Fruit fly (Drosophila melanogaster) whole organism, embryonic: ENCODE measurements around the gene CG13924.

Experiments
- ATbp ChIP-seq: fragments of 200-800 bp; sonication (Bioruptor generic); optimal IDR thresholded peaks from 2 replicates; lab custom pipeline; 2017; ENCODE audit warnings: missing biosample characterization, mild to moderate bottlenecking, missing genetic modification characterization, missing genetic modification reagents
- BtbVII ChIP-seq: fragments of 200-800 bp; sonication (Bioruptor generic); optimal IDR thresholded peaks from 3 replicates; lab custom pipeline; 2017; ENCODE audit warnings: missing biosample characterization, mild to moderate bottlenecking, missing genetic modification characterization
- Bteb2 ChIP-seq: fragments of 200-800 bp; sonication (Bioruptor generic); optimal IDR thresholded peaks from 2 replicates; lab custom pipeline; 2016; ENCODE audit warnings: missing biosample characterization, missing genetic modification characterization
- CG10209 ChIP-seq: fragments of 200-800 bp; sonication (Bioruptor generic); optimal IDR thresholded peaks from 3 replicates; lab custom pipeline; 2017; ENCODE audit warnings: missing biosample characterization, mild to moderate bottlenecking, missing genetic modification characterization, missing genetic modification reagents
- CG10267 ChIP-seq: fragments of 200-800 bp; sonication (Bioruptor generic); optimal IDR thresholded peaks from 2 replicates; lab custom pipeline; 2018; ENCODE audit warnings: missing biosample characterization, mild to moderate bottlenecking, missing genetic modification characterization, moderate library complexity
- CG10321 ChIP-seq: fragments of 200-800 bp; sonication (Bioruptor generic); IDR thresholded peaks from 2 replicates; pipeline ENCODE4 v1.3.6; 2022; ENCODE audit warnings: missing biosample characterization, missing genetic modification characterization
- CG10654 ChIP-seq: fragments of 200-800 bp; sonication (Bioruptor generic); optimal IDR thresholded peaks from 2 replicates; lab custom pipeline; 2016; ENCODE audit warnings: missing biosample characterization, missing genetic modification characterization
- CG11085 ChIP-seq: fragments of 200-800 bp; sonication (Bioruptor generic); IDR thresholded peaks from 2 replicates; pipeline ENCODE4 v1.3.6; 2022; ENCODE audit warnings: missing biosample characterization, missing genetic modification characterization
- CG12071 ChIP-seq: fragments of 200-800 bp; sonication (Bioruptor generic); optimal IDR thresholded peaks from 3 replicates; lab custom pipeline; 2018; ENCODE audit warnings: missing biosample characterization, mild to moderate bottlenecking, missing genetic modification characterization
- CG14860 ChIP-seq: fragments of 200-800 bp; sonication (Bioruptor generic); IDR thresholded peaks from 3 replicates; pipeline ENCODE4 v1.3.6; 2022; ENCODE audit warnings: missing biosample characterization, missing genetic modification characterization; ENCODE audit not compliant: partially characterized antibody
- CG15011 ChIP-seq: fragments of 200-800 bp; sonication (Bioruptor generic); optimal IDR thresholded peaks from 3 replicates; lab custom pipeline; 2018; ENCODE audit warnings: missing biosample characterization, mild to moderate bottlenecking, missing genetic modification characterization
- CG15696 ChIP-seq: fragments of 200-800 bp; sonication (Bioruptor generic); optimal IDR thresholded peaks from 2 replicates; lab custom pipeline; 2019; ENCODE audit warnings: missing biosample characterization, mild to moderate bottlenecking, missing genetic modification characterization, moderate library complexity
- CG1602 ChIP-seq: fragments of 200-800 bp; sonication (Bioruptor generic); optimal IDR thresholded peaks from 3 replicates; lab custom pipeline; 2016; ENCODE audit warnings: missing biosample characterization, missing genetic modification characterization
- CG16779 ChIP-seq: fragments of 200-800 bp; sonication (Bioruptor generic); IDR thresholded peaks from 2 replicates; pipeline ENCODE4 v1.3.6; 2022; ENCODE audit warnings: missing biosample characterization, missing genetic modification characterization
- CG16815 ChIP-seq: fragments of 200-800 bp; sonication (Bioruptor generic); optimal IDR thresholded peaks from 3 replicates; lab custom pipeline; 2017; ENCODE audit warnings: missing biosample characterization, mild to moderate bottlenecking, missing genetic modification characterization
- CG17612 ChIP-seq: fragments of 200-800 bp; sonication (Bioruptor generic); IDR thresholded peaks from 2 replicates; pipeline ENCODE4 v1.3.6; 2022; ENCODE audit warnings: missing biosample characterization, missing genetic modification characterization
- CG4404 ChIP-seq: fragments of 200-800 bp; sonication (Bioruptor generic); IDR thresholded peaks from 2 replicates; pipeline ENCODE4 v1.3.6; 2022; ENCODE audit warnings: missing biosample characterization, missing genetic modification characterization
- CG7271 ChIP-seq: fragments of 200-800 bp; sonication (Bioruptor generic); optimal IDR thresholded peaks from 2 replicates; lab custom pipeline; 2018; ENCODE audit warnings: missing biosample characterization, mild to moderate bottlenecking, missing genetic modification characterization, moderate library complexity
- CG8765 ChIP-seq: fragments of 200-800 bp; sonication (Bioruptor generic); IDR thresholded peaks from 2 replicates; pipeline ENCODE4 v1.3.6; 2022; ENCODE audit warnings: missing biosample characterization, missing genetic modification characterization
- CG9932 ChIP-seq: fragments of 200-800 bp; sonication (Bioruptor generic); IDR thresholded peaks from 2 replicates; pipeline ENCODE4 v1.3.6; 2022; ENCODE audit warnings: missing biosample characterization, missing genetic modification characterization
- CoRest ChIP-seq: fragments of 200-800 bp; sonication (Bioruptor generic); optimal IDR thresholded peaks from 3 replicates; lab custom pipeline; 2018; ENCODE audit warnings: missing biosample characterization, mild to moderate bottlenecking, missing genetic modification characterization, moderate library complexity
- Dbx ChIP-seq: fragments of 200-800 bp; sonication (Bioruptor generic); IDR thresholded peaks from 3 replicates; pipeline ENCODE4 v1.3.6; 2022; ENCODE audit warnings: missing biosample characterization, missing genetic modification characterization
- Dll ChIP-seq: fragments of 200-800 bp; sonication (Bioruptor generic); IDR thresholded peaks from 4 replicates; pipeline ENCODE4 v1.3.6; 2022; ENCODE audit warnings: missing biosample characterization, missing genetic modification characterization; ENCODE audit not compliant: partially characterized antibody
- H15 ChIP-seq: fragments of 200-800 bp; sonication (Bioruptor generic); IDR thresholded peaks from 3 replicates; pipeline ENCODE4 v1.3.6; 2022; ENCODE audit warnings: missing biosample characterization, missing genetic modification characterization
- HHEX ChIP-seq: fragments of 200-800 bp; sonication (Bioruptor generic); optimal IDR thresholded peaks from 3 replicates; lab custom pipeline; 2017; ENCODE audit warnings: missing biosample characterization, mild to moderate bottlenecking, missing genetic modification characterization, missing genetic modification reagents
- Hand ChIP-seq: fragments of 200-800 bp; sonication (Bioruptor generic); optimal IDR thresholded peaks from 2 replicates; lab custom pipeline; 2017; ENCODE audit warnings: mild to moderate bottlenecking, missing biosample characterization, missing genetic modification reagents, missing genetic modification characterization
- Max ChIP-seq: fragments of 200-800 bp; sonication (Bioruptor generic); optimal IDR thresholded peaks from 2 replicates; lab custom pipeline; 2016; ENCODE audit warnings: missing biosample characterization, mild to moderate bottlenecking, missing genetic modification characterization
- Ptx1 ChIP-seq: fragments of 200-800 bp; sonication (Bioruptor generic); IDR thresholded peaks from 2 replicates; pipeline ENCODE4 v1.3.6; 2022; ENCODE audit warnings: missing biosample characterization, missing genetic modification characterization
- Rfx ChIP-seq: fragments of 200-800 bp; sonication (Bioruptor generic); IDR thresholded peaks from 2 replicates; pipeline ENCODE4 v1.3.6; 2022; ENCODE audit warnings: missing biosample characterization, missing genetic modification characterization
- Side ChIP-seq: fragments of 200-800 bp; sonication (Bioruptor generic); optimal IDR thresholded peaks from 2 replicates; lab custom pipeline; 2016; ENCODE audit warnings: missing biosample characterization, missing genetic modification characterization
- TFAM ChIP-seq: fragments of 200-800 bp; sonication (Bioruptor generic); optimal IDR thresholded peaks from 2 replicates; lab custom pipeline; 2017; ENCODE audit warnings: missing biosample characterization, missing genetic modification characterization, inconsistent platforms
- aop ChIP-seq: fragments of 200-800 bp; sonication (Bioruptor generic); IDR thresholded peaks from 2 replicates; pipeline ENCODE4 v1.3.6; 2022; ENCODE audit warnings: missing biosample characterization, missing genetic modification characterization
- bbx ChIP-seq: fragments of 200-800 bp; sonication (Bioruptor generic); IDR thresholded peaks from 2 replicates; pipeline ENCODE4 v1.3.6; 2022; ENCODE audit warnings: missing biosample characterization, missing genetic modification characterization; ENCODE audit not compliant: partially characterized antibody
- bowl ChIP-seq: fragments of 200-800 bp; sonication (Bioruptor generic); IDR thresholded peaks from 2 replicates; pipeline ENCODE4 v1.3.6; 2022; ENCODE audit warnings: missing biosample characterization, missing genetic modification characterization
- btn ChIP-seq: fragments of 200-800 bp; sonication (Bioruptor generic); optimal IDR thresholded peaks from 2 replicates; lab custom pipeline; 2016; ENCODE audit warnings: missing biosample characterization, missing genetic modification characterization
- cwo ChIP-seq: fragments of 200-800 bp; sonication (Bioruptor generic); optimal IDR thresholded peaks from 3 replicates; lab custom pipeline; 2017; ENCODE audit warnings: missing biosample characterization, missing genetic modification characterization, mild to moderate bottlenecking, moderate library complexity, missing genetic modification reagents
- dmrt99B ChIP-seq: fragments of 200-800 bp; sonication (Bioruptor generic); optimal IDR thresholded peaks from 2 replicates; lab custom pipeline; 2018; ENCODE audit warnings: missing biosample characterization, mild to moderate bottlenecking, missing genetic modification characterization, moderate library complexity
- dpn ChIP-seq, 2 experiments: fragments of 200-800 bp; sonication (Bioruptor generic); optimal IDR thresholded peaks; 3 replicates each; lab custom pipeline; 2016; ENCODE audit warnings: missing biosample characterization in 2 of 2, missing genetic modification characterization in 2 of 2
- fd3F ChIP-seq: fragments of 200-800 bp; sonication (Bioruptor generic); optimal IDR thresholded peaks from 2 replicates; lab custom pipeline; 2018; ENCODE audit warnings: missing biosample characterization, mild to moderate bottlenecking, missing genetic modification characterization, moderate library complexity
- h ChIP-seq: fragments of >200 bp; optimal IDR thresholded peaks from 2 replicates; lab custom pipeline; 2017
- her ChIP-seq: fragments of 200-800 bp; sonication (Bioruptor generic); optimal IDR thresholded peaks from 2 replicates; lab custom pipeline; 2016; ENCODE audit warnings: missing biosample characterization, missing genetic modification characterization
- hth ChIP-seq: fragments of >200 bp; optimal IDR thresholded peaks from 2 replicates; lab custom pipeline; 2017; ENCODE audit warnings: inconsistent platforms
- kay ChIP-seq: fragments of 200-800 bp; sonication (Bioruptor generic); optimal IDR thresholded peaks from 2 replicates; lab custom pipeline; 2016; ENCODE audit warnings: missing biosample characterization, missing genetic modification characterization
- lola ChIP-seq, 3 experiments: fragments of >200 bp in 2 of 3; fragments of 200-800 bp in 1 of 3; sonication (Bioruptor generic) in 1 of 3; optimal IDR thresholded peaks; 2 replicates each; lab custom pipeline; 2017 to 2019; ENCODE audit warnings: missing biosample characterization in 3 of 3, missing genetic modification characterization in 3 of 3, mild to moderate bottlenecking in 1 of 3, moderate library complexity in 1 of 3
- nmo ChIP-seq: fragments of 200-800 bp; sonication (Bioruptor generic); optimal IDR thresholded peaks from 2 replicates; lab custom pipeline; 2018; ENCODE audit warnings: missing biosample characterization, mild to moderate bottlenecking, missing genetic modification characterization, moderate library complexity
- seq ChIP-seq: fragments of 200-800 bp; sonication (Bioruptor generic); IDR thresholded peaks from 2 replicates; pipeline ENCODE4 v1.3.6; 2022; ENCODE audit warnings: missing biosample characterization, missing genetic modification characterization
- shn ChIP-seq: fragments of 200-800 bp; sonication (Bioruptor generic); optimal IDR thresholded peaks from 3 replicates; lab custom pipeline; 2016; ENCODE audit warnings: missing biosample characterization, missing genetic modification characterization
- slou ChIP-seq: fragments of 200-800 bp; sonication (Bioruptor generic); optimal IDR thresholded peaks from 3 replicates; lab custom pipeline; 2016; ENCODE audit warnings: missing biosample characterization, missing genetic modification characterization
- sob ChIP-seq: fragments of 200-800 bp; sonication (Bioruptor generic); IDR thresholded peaks from 2 replicates; pipeline ENCODE4 v1.3.6; 2022; ENCODE audit warnings: missing biosample characterization, missing genetic modification characterization
- zen2 ChIP-seq: fragments of 200-800 bp; sonication (Bioruptor generic); IDR thresholded peaks from 3 replicates; pipeline ENCODE4 v1.3.6; 2022; ENCODE audit warnings: missing biosample characterization, missing genetic modification characterization; ENCODE audit not compliant: partially characterized antibody

Gene CG13924

dm6 chr3L:1861794-1862447 is 7.9 kb upstream of the CG13924 start, which contains the start of gene Rap1 (continued):
- TF ChIP-seq slou (GFP tag; lab: Kevin White, UChicago) (peak; percentile 50), CG16815 (GFP tag; lab: Kevin White, UChicago) (peak; percentile 18), TFAM (GFP tag; lab: Kevin White, UChicago) (no peak), nmo (peak; percentile 54), BtbVII (no peak), CoRest (tag; lab: Kevin White, UChicago) (peak; percentile 66), shn (GFP tag; lab: Kevin White, UChicago) (peak; percentile 43), CG10267 (tag; lab: Kevin White, UChicago) (peak; percentile 71), ATbp (GFP tag; lab: Kevin White, UChicago) (no peak), Bteb2 (GFP tag; lab: Kevin White, UChicago) (no peak), bbx (GFP tag; lab: Robert Waterston, UW) (peak; percentile 90), Max (GFP tag; lab: Kevin White, UChicago) (peak; percentile 48), Side (peak; percentile 72), seq (GFP tag; lab: Robert Waterston, UW) (peak; percentile 26; the same call in 1 of the 2 replicates), CG15011 (GFP tag; lab: Kevin White, UChicago) (no peak), cwo (peak; percentile 6), CG17612 (peak; percentile 42; the same call in 1 of the 2 replicates), CG10209 (peak; percentile 43), hth (lab: Kevin White, UChicago) (no peak), HHEX (GFP tag; lab: Kevin White, UChicago) (peak; percentile 60), kay (peak; percentile 95), CG1602 (peak; percentile 45), Dll (GFP tag; lab: Robert Waterston, UW) (peak; percentile 89), h (lab: Kevin White, UChicago) (no peak), CG9932 (GFP tag; lab: Robert Waterston, UW) (peak; percentile 93), CG10321 (GFP tag; lab: Robert Waterston, UW) (0 out of 2 replicates have a peak, but pooled peaks have one; percentile 25), btn (GFP tag; lab: Kevin White, UChicago) (no peak), sob (peak; percentile 90), CG8765 (GFP tag; lab: Robert Waterston, UW) (peak; percentile 69), fd3F (GFP tag; lab: Kevin White, UChicago) (no peak), dpn (GFP tag; optimal IDR thresholded peaks at IDR 0.05; lab: Kevin White, UChicago) (peak; percentile 45 to 70), aop (GFP tag; lab: Robert Waterston, UW) (peak; percentile 9; the same call in 1 of the 2 replicates), her (peak; percentile 53), CG10654 (GFP tag; lab: Kevin White, UChicago) (peak; percentile 46), CG12071 (peak; percentile 11), dmrt99B (tag; lab: Kevin White, UChicago) (peak; percentile 51), CG14860 (GFP tag; lab: Robert Waterston, UW) (peak; percentile 87), CG16779 (GFP tag; lab: Robert Waterston, UW) (no peak), Dbx (peak; percentile 90), Hand (peak; percentile 20), Rfx (GFP tag; lab: Robert Waterston, UW) (peak; percentile 92), CG11085 (GFP tag; lab: Robert Waterston, UW) (peak; percentile 68), CG7271 (tag; lab: Kevin White, UChicago) (peak; percentile 67), lola (GFP tag; optimal IDR thresholded peaks at IDR 0.05; lab: Kevin White, UChicago) (peak in 1 of 3 experiments; percentile 43), H15 (GFP tag; lab: Robert Waterston, UW) (peak; percentile 82; the same call in 2 of the 3 replicates), Ptx1 (GFP tag; lab: Robert Waterston, UW) (peak; percentile 81), CG15696 (tag; lab: Kevin White, UChicago) (peak; percentile 70), bowl (GFP tag; lab: Robert Waterston, UW) (no peak), CG4404 (GFP tag; lab: Robert Waterston, UW) (peak; percentile 80), zen2 (GFP tag; lab: Robert Waterston, UW) (peak; percentile 73; the same call in 2 of the 3 replicates)
